Worm (Caenorhabditis elegans) whole organism, late embryonic: ENCODE data around the gene fbxa-16.
"Not testable (repeated sequence)": the region's sequence is repeated elsewhere in the genome, so short reads cannot be mapped to it uniquely, and the experiment has no call there.

ENCODE experiments used
- C08G9.2 ChIP-seq: sonication (generic microtip); optimal IDR thresholded peaks from 2 replicates; lab custom pipeline; 2016; ENCODE audit warnings: mild to moderate bottlenecking, missing genetic modification characterization, moderate library complexity, missing compliant biosample characterization
- C38D4.7 ChIP-seq: fragments of 200-800 bp; sonication (Bioruptor generic); optimal IDR thresholded peaks from 2 replicates; lab custom pipeline; 2018; ENCODE audit warnings: mild to moderate bottlenecking, missing genetic modification characterization, moderate library complexity, missing compliant biosample characterization
- F13H6.1 ChIP-seq: sonication (generic microtip); optimal IDR thresholded peaks from 2 replicates; lab custom pipeline; 2016; ENCODE audit warnings: missing genetic modification characterization, missing compliant biosample characterization
- K02D7.2 ChIP-seq: sonication (generic microtip); optimal IDR thresholded peaks from 2 replicates; lab custom pipeline; 2017; ENCODE audit warnings: mild to moderate bottlenecking, missing genetic modification characterization, missing compliant biosample characterization
- K09A11.1 ChIP-seq: sonication (generic microtip); optimal IDR thresholded peaks from 2 replicates; lab custom pipeline; 2017; ENCODE audit warnings: antibody characterized with exemption, mild to moderate bottlenecking, missing genetic modification characterization, missing compliant biosample characterization; ENCODE audit not compliant: insufficient read depth
- ama-1 ChIP-seq: fragments of 150-350 bp; optimal IDR thresholded peaks from 2 replicates; lab custom pipeline; 2014
- ceh-18 ChIP-seq: sonication (generic microtip); optimal IDR thresholded peaks from 2 replicates; lab custom pipeline; 2016; ENCODE audit warnings: missing genetic modification characterization, missing compliant biosample characterization
- ceh-2 ChIP-seq: sonication (generic microtip); optimal IDR thresholded peaks from 2 replicates; lab custom pipeline; 2016; ENCODE audit warnings: missing genotype, missing genetic modification characterization, missing compliant biosample characterization
- ceh-22 ChIP-seq: sonication (generic microtip); optimal IDR thresholded peaks from 2 replicates; lab custom pipeline; 2017; ENCODE audit warnings: missing biosample characterization, missing genetic modification characterization
- ceh-30 ChIP-seq: fragments of 150-350 bp; optimal IDR thresholded peaks from 2 replicates; lab custom pipeline; 2014; ENCODE audit warnings: missing biosample characterization, missing genetic modification characterization
- ceh-34 ChIP-seq: sonication (generic microtip); optimal IDR thresholded peaks from 2 replicates; lab custom pipeline; 2016; ENCODE audit warnings: mild to moderate bottlenecking, missing genetic modification characterization, missing compliant biosample characterization
- ceh-6 ChIP-seq: fragments of 200-800 bp; sonication (Bioruptor generic); optimal IDR thresholded peaks from 2 replicates; lab custom pipeline; 2018; ENCODE audit warnings: mild to moderate bottlenecking, missing genetic modification characterization, missing compliant biosample characterization
- che-1 ChIP-seq: sonication (generic microtip); optimal IDR thresholded peaks from 2 replicates; lab custom pipeline; 2016; ENCODE audit warnings: mild to moderate bottlenecking, missing genetic modification characterization, missing compliant biosample characterization
- dmd-4 ChIP-seq: sonication (generic microtip); optimal IDR thresholded peaks from 2 replicates; lab custom pipeline; 2016; ENCODE audit warnings: borderline replicate concordance, missing genetic modification characterization, missing compliant biosample characterization
- gmeb-2 ChIP-seq: sonication (generic microtip); optimal IDR thresholded peaks from 2 replicates; lab custom pipeline; 2016; ENCODE audit warnings: missing genetic modification characterization, inconsistent platforms, missing compliant biosample characterization
- hlh-15 ChIP-seq: sonication (generic microtip); optimal IDR thresholded peaks from 2 replicates; lab custom pipeline; 2016; ENCODE audit warnings: missing genetic modification characterization, missing compliant biosample characterization
- hlh-30 ChIP-seq: sonication (generic microtip); optimal IDR thresholded peaks from 2 replicates; lab custom pipeline; 2017; ENCODE audit warnings: antibody characterized with exemption, missing genetic modification characterization, missing compliant biosample characterization; ENCODE audit not compliant: insufficient read depth
- lin-11 ChIP-seq: fragments of 200-800 bp; sonication (Bioruptor generic); optimal IDR thresholded peaks from 2 replicates; lab custom pipeline; 2018; ENCODE audit warnings: mild to moderate bottlenecking, missing genetic modification characterization, missing compliant biosample characterization
- npax-4 ChIP-seq: sonication (generic microtip); optimal IDR thresholded peaks from 2 replicates; lab custom pipeline; 2016; ENCODE audit warnings: missing genetic modification characterization, missing compliant biosample characterization
- odd-2 ChIP-seq: sonication (generic microtip); optimal IDR thresholded peaks from 2 replicates; lab custom pipeline; 2017; ENCODE audit warnings: antibody characterized with exemption, mild to moderate bottlenecking, missing genetic modification characterization, missing compliant biosample characterization
- pha-2 ChIP-seq: sonication (generic microtip); optimal IDR thresholded peaks from 2 replicates; lab custom pipeline; 2017; ENCODE audit warnings: mild to moderate bottlenecking, missing genetic modification characterization, missing compliant biosample characterization
- pha-4 ChIP-seq: fragments of 150-350 bp; optimal IDR thresholded peaks from 2 replicates; lab custom pipeline; 2018; ENCODE audit warnings: missing biosample characterization, missing genetic modification reagents, missing genetic modification characterization
- ref-2 ChIP-seq: sonication (generic microtip); optimal IDR thresholded peaks from 2 replicates; lab custom pipeline; 2016; ENCODE audit warnings: missing genetic modification characterization, missing compliant biosample characterization
- syd-9 ChIP-seq: sonication (generic microtip); optimal IDR thresholded peaks from 2 replicates; lab custom pipeline; 2016; ENCODE audit warnings: mild to moderate bottlenecking, missing genetic modification characterization, moderate library complexity, missing compliant biosample characterization
- ttx-3 ChIP-seq: sonication (generic microtip); optimal IDR thresholded peaks from 2 replicates; lab custom pipeline; 2016; ENCODE audit warnings: missing genetic modification reagents, missing genetic modification characterization, missing compliant biosample characterization
- unc-3 ChIP-seq, 2 experiments: fragments of 200-800 bp in 1 of 2; sonication (Bioruptor generic) in 1 of 2; sonication (generic microtip) in 1 of 2; conservative IDR thresholded peaks in 1 of 2; optimal IDR thresholded peaks in 1 of 2; 2 replicates each; pipeline versions ENCODE4 v1.3.6 to Lab custom; 2016 to 2022; ENCODE audit warnings: missing compliant biosample characterization in 2 of 2, missing genetic modification characterization in 2 of 2, missing genetic modification reagents in 1 of 2
- unc-55 ChIP-seq: sonication (generic microtip); optimal IDR thresholded peaks from 2 replicates; lab custom pipeline; 2017; ENCODE audit warnings: missing biosample characterization, missing genetic modification reagents, missing genetic modification characterization

The fbxa-16 gene

ce11 chrX:141149-141548 is 21.7 kb downstream of the fbxa-16 start, which contains the start of gene Y73B3A.8:
Gene Y73B3A.8, minus strand, starts transcription at chrX:141249.
- TF ChIP-seq ttx-3 (no peak), C38D4.7 (GFP tag; lab: Kevin White, UChicago) (no peak), dmd-4 (tag; lab: Kevin White, UChicago) (no peak), ceh-6 (GFP tag; lab: Kevin White, UChicago) (no peak), F13H6.1 (tag; lab: Kevin White, UChicago) (no peak), K02D7.2 (tag; lab: Kevin White, UChicago) (no peak), ceh-18 (tag; lab: Kevin White, UChicago) (no peak), ref-2 (tag; lab: Kevin White, UChicago) (no peak), ceh-22 (tag; lab: Kevin White, UChicago) (no peak), syd-9 (tag; lab: Kevin White, UChicago) (no peak), gmeb-2 (tag; lab: Kevin White, UChicago) (no peak), npax-4 (no peak), pha-4 (tag; lab: Kevin White, UChicago) (no peak), ceh-2 (tag; lab: Kevin White, UChicago) (no peak), hlh-15 (tag; lab: Kevin White, UChicago) (no peak), pha-2 (tag; lab: Kevin White, UChicago) (no peak), K09A11.1 (no peak)

ce11 chrX:146832-147231 is 27.4 kb downstream of the fbxa-16 start:
- TF ChIP-seq ceh-18 (tag; lab: Kevin White, UChicago) (peak; percentile 95), pha-2 (tag; lab: Kevin White, UChicago) (no peak)
- TF ChIP-seq, all 69 proteins: peak for 1

ce11 chrX:147824-148223 is 28.4 kb downstream of the fbxa-16 start, which contains the start of gene Y73B3A.11:
Gene Y73B3A.11, plus strand, starts transcription at chrX:148124.
- TF ChIP-seq che-1 = no peak
- TF ChIP-seq F13H6.1 (tag; lab: Kevin White, UChicago) = no peak
- TF ChIP-seq ceh-34 (tag; lab: Kevin White, UChicago) = no peak
- TF ChIP-seq hlh-30 (tag; lab: Kevin White, UChicago) = no peak
- no peak for TF ChIP-seq unc-3 (GFP tag; conservative IDR thresholded peaks at IDR 0.05; lab: Robert Waterston, UW)
- no peak for TF ChIP-seq unc-3 (tag; optimal IDR thresholded peaks at IDR 0.05; lab: Kevin White, UChicago)
- no peak for TF ChIP-seq C08G9.2 (tag; lab: Kevin White, UChicago)
- no peak for TF ChIP-seq unc-55 (GFP tag; lab: Kevin White, UChicago)
- TF ChIP-seq ama-1 (lab: Kevin White, UChicago) = no peak
- no peak for TF ChIP-seq lin-11
- no peak for TF ChIP-seq odd-2 (tag; lab: Kevin White, UChicago)

- TF ChIP-seq syd-9, ceh-30, hlh-30 (tag; lab: Kevin White, UChicago): not testable (repeated sequence)
These were observed 43.6 kb downstream of the fbxa-16 start, which contains the start of gene tmed-12 for ce11 chrX:163034-163433. Gene tmed-12, minus strand, starts transcription at chrX:163134.
